Fruit fly (Drosophila melanogaster): ENCODE measurements around the gene Ho.

Ho gene

dm6 chr3R:11650105-11651039 lies 29.2 kb upstream of the Ho start, which contains the start of the genes Csk and Elp1:
Gene Csk, minus strand, starts transcription at chr3R:11650706.
Gene Elp1, plus strand, starts transcription at chr3R:11650971.
- peak; percentile 63 for TF ChIP-seq h (GFP tag; optimal IDR thresholded peaks at IDR 0.05)
- peak; percentile 51 for TF ChIP-seq sv (GFP tag; optimal IDR thresholded peaks at IDR 0.05)
- peak; percentile 16 for TF ChIP-seq OdsH (GFP tag; optimal IDR thresholded peaks at IDR 0.05)
- TF ChIP-seq HLH106 (tag; optimal IDR thresholded peaks at IDR 0.05): peak; percentile 72
- TF ChIP-seq dmrt93B (GFP tag; optimal IDR thresholded peaks at IDR 0.05): peak; percentile 39
- TF ChIP-seq sage (GFP tag; optimal IDR thresholded peaks at IDR 0.05): no peak
- no peak for TF ChIP-seq GATAd (GFP tag; optimal IDR thresholded peaks at IDR 0.05)
- TF ChIP-seq brk (GFP tag; optimal IDR thresholded peaks at IDR 0.05): no peak
- no peak for TF ChIP-seq Mio (GFP tag; optimal IDR thresholded peaks at IDR 0.05)
- peak; percentile 79 for TF ChIP-seq woc (GFP tag; optimal IDR thresholded peaks at IDR 0.05)
- peak; percentile 29 for TF ChIP-seq ey (GFP tag; optimal IDR thresholded peaks at IDR 0.05)
- TF ChIP-seq tai (GFP tag; optimal IDR thresholded peaks at IDR 0.05): no peak
- peak in 1 of 2 experiments; percentile 72 for TF ChIP-seq foxo (GFP tag; optimal IDR thresholded peaks at IDR 0.05)
- peak; percentile 41 for TF ChIP-seq CG9705 (GFP tag; optimal IDR thresholded peaks at IDR 0.05)
- TF ChIP-seq rgr (GFP tag; optimal IDR thresholded peaks at IDR 0.05): peak; percentile 69
- TF ChIP-seq dl (GFP tag; optimal IDR thresholded peaks at IDR 0.05; ENCODE audit: insufficient read depth in 1 of 2, partially characterized antibody in 2 of 2): no peak
- peak; percentile 58 for TF ChIP-seq br (GFP tag; optimal IDR thresholded peaks at IDR 0.05)
- TF ChIP-seq dsf (GFP tag; optimal IDR thresholded peaks at IDR 0.05; ENCODE audit: borderline replicate concordance): peak; percentile 8
- no peak for TF ChIP-seq lola (GFP tag; optimal IDR thresholded peaks at IDR 0.05)
- TF ChIP-seq Sp1 (GFP tag; optimal IDR thresholded peaks at IDR 0.05): peak; percentile 71
- TF ChIP-seq Jra (GFP tag; optimal IDR thresholded peaks at IDR 0.05): no peak
- TF ChIP-seq fru (GFP tag; optimal IDR thresholded peaks at IDR 0.05): peak; percentile 62
- no peak for TF ChIP-seq Rel (GFP tag; optimal IDR thresholded peaks at IDR 0.05)
- TF ChIP-seq Rel (tag; optimal IDR thresholded peaks at IDR 0.05): peak; percentile 96
- TF ChIP-seq Hr78 (GFP tag; optimal IDR thresholded peaks at IDR 0.05): no peak
- TF ChIP-seq Dif (GFP tag; optimal IDR thresholded peaks at IDR 0.05; ENCODE audit: partially characterized antibody): no peak
- TF ChIP-seq CG32264 (GFP tag; optimal IDR thresholded peaks at IDR 0.05): no peak
- TF ChIP-seq Dfd (GFP tag; optimal IDR thresholded peaks at IDR 0.05): no peak
- TF ChIP-seq Hr83 (GFP tag; optimal IDR thresholded peaks at IDR 0.05; ENCODE audit: poor library complexity, severe bottlenecking): peak; percentile 27
- no peak for TF ChIP-seq usp (GFP tag; optimal IDR thresholded peaks at IDR 0.05)
- no peak for TF ChIP-seq Abd-B (GFP tag; optimal IDR thresholded peaks at IDR 0.05)
- peak; percentile 91 for TF ChIP-seq Myc (optimal IDR thresholded peaks at IDR 0.05)
- peak; percentile 52 for TF ChIP-seq Hnf4 (GFP tag; optimal IDR thresholded peaks at IDR 0.05)
- TF ChIP-seq psq (GFP tag; optimal IDR thresholded peaks at IDR 0.05): peak; percentile 7
- TF ChIP-seq pan (optimal IDR thresholded peaks at IDR 0.05): no peak
- no peak for TF ChIP-seq jim (GFP tag; optimal IDR thresholded peaks at IDR 0.05)
- no peak for TF ChIP-seq Vsx2 (GFP tag; optimal IDR thresholded peaks at IDR 0.05; ENCODE audit: partially characterized antibody)
- peak; percentile 13 for TF ChIP-seq N (GFP tag; optimal IDR thresholded peaks at IDR 0.05)
- TF ChIP-seq CrebA (GFP tag; optimal IDR thresholded peaks at IDR 0.05; ENCODE audit: borderline replicate concordance): no peak

- TF ChIP-seq rgr (GFP tag; optimal IDR thresholded peaks at IDR 0.05) (peak; percentile 96), Abd-B (GFP tag; optimal IDR thresholded peaks at IDR 0.05) (no peak), sv (GFP tag; optimal IDR thresholded peaks at IDR 0.05) (peak; percentile 89), Myc (optimal IDR thresholded peaks at IDR 0.05) (no peak), CrebA (GFP tag; optimal IDR thresholded peaks at IDR 0.05; ENCODE audit: borderline replicate concordance) (peak; percentile 59), h (GFP tag; optimal IDR thresholded peaks at IDR 0.05) (peak; percentile 95), CG9705 (GFP tag; optimal IDR thresholded peaks at IDR 0.05) (peak; percentile 54), br (GFP tag; optimal IDR thresholded peaks at IDR 0.05) (peak; percentile 86), CG32264 (GFP tag; optimal IDR thresholded peaks at IDR 0.05) (peak; percentile 71), Hr78 (GFP tag; optimal IDR thresholded peaks at IDR 0.05) (no peak), Dif (GFP tag; optimal IDR thresholded peaks at IDR 0.05; ENCODE audit: partially characterized antibody) (no peak), Jra (GFP tag; optimal IDR thresholded peaks at IDR 0.05) (peak; percentile 27), sage (GFP tag; optimal IDR thresholded peaks at IDR 0.05) (peak; percentile 91), jim (GFP tag; optimal IDR thresholded peaks at IDR 0.05) (no peak), ey (GFP tag; optimal IDR thresholded peaks at IDR 0.05) (peak; percentile 87), fru (GFP tag; optimal IDR thresholded peaks at IDR 0.05) (peak; percentile 92), Hr83 (GFP tag; optimal IDR thresholded peaks at IDR 0.05; ENCODE audit: poor library complexity, severe bottlenecking) (peak; percentile 49), Sp1 (GFP tag; optimal IDR thresholded peaks at IDR 0.05) (peak; percentile 86), dsf (GFP tag; optimal IDR thresholded peaks at IDR 0.05; ENCODE audit: borderline replicate concordance) (peak; percentile 60), pan (optimal IDR thresholded peaks at IDR 0.05) (no peak), psq (GFP tag; optimal IDR thresholded peaks at IDR 0.05) (peak; percentile 89), Mio (GFP tag; optimal IDR thresholded peaks at IDR 0.05) (no peak), HLH106 (tag; optimal IDR thresholded peaks at IDR 0.05) (peak; percentile 87), woc (GFP tag; optimal IDR thresholded peaks at IDR 0.05) (peak; percentile 87), GATAd (GFP tag; optimal IDR thresholded peaks at IDR 0.05) (peak; percentile 70), OdsH (GFP tag; optimal IDR thresholded peaks at IDR 0.05) (peak; percentile 94), tai (GFP tag; optimal IDR thresholded peaks at IDR 0.05) (peak; percentile 84), Hnf4 (GFP tag; optimal IDR thresholded peaks at IDR 0.05) (peak; percentile 86), brk (GFP tag; optimal IDR thresholded peaks at IDR 0.05) (peak; percentile 96), Rel (GFP tag; optimal IDR thresholded peaks at IDR 0.05) (peak; percentile 88), Rel (tag; optimal IDR thresholded peaks at IDR 0.05) (peak; percentile 94), foxo (GFP tag; optimal IDR thresholded peaks at IDR 0.05) (peak in 1 of 2 experiments; percentile 95), dmrt93B (GFP tag; optimal IDR thresholded peaks at IDR 0.05) (peak; percentile 75), usp (GFP tag; optimal IDR thresholded peaks at IDR 0.05) (no peak), dl (GFP tag; optimal IDR thresholded peaks at IDR 0.05; ENCODE audit: insufficient read depth in 1 of 2, partially characterized antibody in 2 of 2) (peak in 1 of 2 experiments; percentile 30)
These were observed 23.6 kb upstream of the Ho start, which contains the start of gene CG42327 for dm6 chr3R:11655873-11656374. Gene CG42327, plus strand, starts transcription at chr3R:11656149.

Measured in whole organism, wandering third instar larva.